Fruit fly (Drosophila melanogaster) S2 (cell line): ENCODE measurements around the gene CG12640.

ENCODE experiments used
- CG8478 ChIP-seq: fragments of >200 bp; optimal IDR thresholded peaks from 2 replicates; lab custom pipeline; 2018
- CTCF ChIP-seq, 2 experiments: fragments of >200 bp; optimal IDR thresholded peaks; 2 replicates each; lab custom pipeline; 2018

The CG12640 gene

dm6 chrX:10432712-10433111 lies at the start of gene CG12640:
Gene CG12640, minus strand, starts transcription at chrX:10432812.
- TF ChIP-seq CG8478 (lab: Kevin White, UChicago) (no peak), CTCF (optimal IDR thresholded peaks at IDR 0.05; lab: Kevin White, UChicago) (no peak)

- peak in 1 of 2 experiments; percentile 13 for TF ChIP-seq CTCF (optimal IDR thresholded peaks at IDR 0.05; lab: Kevin White, UChicago)
- TF ChIP-seq CG8478 (lab: Kevin White, UChicago) = no peak
Observed at dm6 chrX:10478443-10479368, 46.1 kb upstream of the CG12640 start, which contains the start of the genes CG2887 and PPP4R2r. Gene CG2887, minus strand, starts transcription at chrX:10478493. Gene PPP4R2r, plus strand, starts transcription at chrX:10478838.

dm6 chrX:10474625-10475024 lies 42.0 kb upstream of the CG12640 start, which contains the start of gene nocte:
Gene nocte, minus strand, starts transcription at chrX:10474675.
- no peak for TF ChIP-seq CG8478 (lab: Kevin White, UChicago)
- TF ChIP-seq CTCF (optimal IDR thresholded peaks at IDR 0.05; lab: Kevin White, UChicago) = no peak

- TF ChIP-seq CTCF (optimal IDR thresholded peaks at IDR 0.05; lab: Kevin White, UChicago) (no peak), CG8478 (lab: Kevin White, UChicago) (no peak)
Observed at dm6 chrX:10474213-10474540, 41.6 kb upstream of the CG12640 start.

- TF ChIP-seq CTCF (optimal IDR thresholded peaks at IDR 0.05; lab: Kevin White, UChicago) (peak in 1 of 2 experiments; percentile 14), CG8478 (lab: Kevin White, UChicago) (no peak)
Observed at dm6 chrX:10473510-10474212, 41.0 kb upstream of the CG12640 start, which contains the start of gene CG2889. Gene CG2889, plus strand, starts transcription at chrX:10473938.

DNA sequence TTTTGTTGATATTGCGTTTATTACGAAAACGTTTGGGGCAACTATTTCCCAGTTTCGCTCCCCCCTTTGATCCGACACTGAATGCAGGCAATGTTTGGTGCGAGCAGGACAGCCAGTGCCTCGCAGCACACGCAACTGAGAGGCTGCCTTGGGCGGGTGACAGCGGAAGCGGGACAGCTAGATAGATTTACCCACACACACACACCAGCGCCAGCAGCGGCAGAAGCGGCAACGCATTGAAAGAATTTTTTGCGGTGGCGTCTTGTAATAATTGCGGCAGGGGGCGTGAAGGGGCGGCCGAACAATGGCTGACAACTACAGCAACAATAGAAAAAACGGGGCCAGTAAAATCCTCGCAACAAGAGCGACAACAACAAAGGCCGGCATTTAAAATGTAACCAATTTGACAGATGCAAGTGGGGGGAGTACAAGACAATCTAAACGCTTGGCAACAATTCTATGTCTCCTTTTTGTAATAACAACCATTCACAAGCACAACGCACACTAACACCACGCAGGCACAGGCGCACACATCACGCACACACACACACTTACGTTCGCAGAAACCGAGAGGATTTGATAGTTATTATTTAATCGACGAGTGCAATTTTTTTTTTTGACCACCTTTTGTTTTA lies 40.1 kb upstream of the CG12640 start:
- TF ChIP-seq CTCF (optimal IDR thresholded peaks at IDR 0.05; lab: Kevin White, UChicago) = peak; percentile 38 to 41
- peak; percentile 70 for TF ChIP-seq CG8478 (lab: Kevin White, UChicago)

dm6 chrX:10464531-10464930 lies 31.9 kb upstream of the CG12640 start:
- TF ChIP-seq CTCF (optimal IDR thresholded peaks at IDR 0.05; lab: Kevin White, UChicago) (no peak), CG8478 (lab: Kevin White, UChicago) (no peak)

DNA sequence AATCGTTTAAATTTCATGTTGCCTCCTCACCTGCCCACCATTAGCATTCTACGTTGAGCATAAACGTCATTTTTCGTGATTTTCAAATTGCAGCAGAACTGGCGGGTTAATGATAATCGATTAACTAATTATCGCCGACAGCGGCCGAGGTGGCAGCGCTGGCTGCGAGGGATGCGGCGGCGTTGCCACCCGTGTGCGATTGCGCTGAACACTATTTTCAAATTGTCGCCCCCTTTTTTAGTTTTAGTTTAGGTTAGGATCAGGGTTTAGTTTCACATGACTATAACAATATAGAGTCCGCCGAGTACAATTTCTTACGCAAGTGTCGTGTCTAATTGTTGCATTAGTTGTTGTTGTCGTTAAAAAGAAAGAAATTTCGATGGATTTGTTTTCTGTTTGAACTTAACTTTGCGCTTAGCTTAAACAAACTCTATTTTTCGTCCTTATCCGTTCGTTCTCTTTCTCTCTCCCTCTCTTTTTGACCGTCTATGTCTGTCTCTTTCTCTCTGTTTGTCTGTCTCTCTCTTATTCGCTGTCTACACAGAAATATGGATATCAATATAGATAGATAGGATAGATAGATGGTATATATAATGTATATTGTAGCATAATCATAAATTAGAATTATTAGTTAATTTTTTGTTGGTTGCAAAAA lies 30.6 kb upstream of the CG12640 start:
- TF ChIP-seq CTCF (optimal IDR thresholded peaks at IDR 0.05; lab: Kevin White, UChicago) = peak in 1 of 2 experiments; percentile 20
- peak; percentile 18 for TF ChIP-seq CG8478 (lab: Kevin White, UChicago)

dm6 chrX:10461938-10462337 lies 29.3 kb upstream of the CG12640 start:
- TF ChIP-seq CG8478 (lab: Kevin White, UChicago) (no peak), CTCF (optimal IDR thresholded peaks at IDR 0.05; lab: Kevin White, UChicago) (no peak)

dm6 chrX:10460506-10461114 lies 28.0 kb upstream of the CG12640 start, which contains the start of gene Neb-cGP:
Gene Neb-cGP, plus strand, starts transcription at chrX:10460736.
- TF ChIP-seq CTCF (optimal IDR thresholded peaks at IDR 0.05; lab: Kevin White, UChicago) = no peak
- no peak for TF ChIP-seq CG8478 (lab: Kevin White, UChicago)

- TF ChIP-seq CTCF (optimal IDR thresholded peaks at IDR 0.05; lab: Kevin White, UChicago) = no peak
Observed at dm6 chrX:10459576-10459975, 27.0 kb upstream of the CG12640 start, which contains the start of gene Or9a. Gene Or9a, minus strand, starts transcription at chrX:10459676.

DNA sequence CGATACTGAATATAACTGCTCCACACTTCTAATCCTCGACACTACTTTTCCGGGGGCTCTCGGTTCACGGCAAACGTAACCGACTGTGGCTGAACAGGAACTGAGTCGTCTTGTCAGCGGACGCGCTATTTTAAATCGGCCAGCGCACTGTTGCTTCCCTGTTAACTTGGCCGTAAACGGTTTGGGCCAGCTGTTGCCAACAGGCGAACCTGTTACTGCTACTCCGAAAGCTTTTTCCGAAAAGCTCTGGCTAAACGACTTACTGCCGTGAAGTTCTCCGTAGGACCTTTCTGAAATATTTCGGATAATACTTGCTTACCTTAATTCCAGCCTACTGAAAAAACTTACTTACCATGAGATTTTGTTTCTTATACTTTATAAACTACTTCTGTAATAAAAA lies 22.2 kb upstream of the CG12640 start, which contains the start of gene CG32683:
TSS of gene CG32683 (minus strand) at position 101 of the 400 bp plus-strand sequence.
- no peak for TF ChIP-seq CTCF (optimal IDR thresholded peaks at IDR 0.05; lab: Kevin White, UChicago)
- no peak for TF ChIP-seq CG8478 (lab: Kevin White, UChicago)

- TF ChIP-seq CTCF (optimal IDR thresholded peaks at IDR 0.05; lab: Kevin White, UChicago) (no peak), CG8478 (lab: Kevin White, UChicago) (no peak)
Observed at dm6 chrX:10417129-10417528, 15.5 kb downstream of the CG12640 start, which contains the start of gene RabX2. Gene RabX2, plus strand, starts transcription at chrX:10417429.
